Fruit fly (Drosophila melanogaster): Measurements from ENCODE around the gene CG13041.

DNA sequence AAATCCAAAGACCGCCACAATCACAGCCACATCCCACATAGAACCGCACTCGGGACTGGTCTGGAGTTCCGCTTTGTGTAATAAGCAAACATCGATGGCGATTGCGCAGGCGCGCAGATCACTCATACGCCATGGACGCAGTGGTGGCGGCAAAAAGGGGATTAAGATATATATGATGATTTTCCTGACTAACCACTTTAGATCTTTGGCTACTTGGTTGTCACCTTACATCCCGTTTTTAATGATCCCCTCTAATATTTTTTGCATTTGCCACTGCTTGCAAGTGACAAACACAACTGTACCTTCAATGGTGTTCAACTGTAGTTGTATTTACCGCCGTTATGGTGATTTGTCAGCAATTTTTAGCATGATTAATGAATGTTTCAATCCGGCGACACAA, 9.4 kb downstream of the CG13041 start:
- TF ChIP-seq CrebA (GFP tag; optimal IDR thresholded peaks at IDR 0.05; ENCODE audit: borderline replicate concordance) (no peak), rgr (GFP tag; optimal IDR thresholded peaks at IDR 0.05) (no peak), h (GFP tag; optimal IDR thresholded peaks at IDR 0.05) (no peak), Dfd (GFP tag; optimal IDR thresholded peaks at IDR 0.05) (no peak), Hnf4 (GFP tag; optimal IDR thresholded peaks at IDR 0.05) (no peak), tai (GFP tag; optimal IDR thresholded peaks at IDR 0.05) (no peak), lola (GFP tag; optimal IDR thresholded peaks at IDR 0.05) (no peak), usp (GFP tag; optimal IDR thresholded peaks at IDR 0.05) (no peak), psq (GFP tag; optimal IDR thresholded peaks at IDR 0.05) (no peak), N (GFP tag; optimal IDR thresholded peaks at IDR 0.05) (no peak), ey (GFP tag; optimal IDR thresholded peaks at IDR 0.05) (peak; percentile 32), CG32264 (GFP tag; optimal IDR thresholded peaks at IDR 0.05) (no peak)

All from whole organism, wandering third instar larva.